Worm (Caenorhabditis elegans) whole organism, midembryonic: ENCODE results near the gene cct-8.

ENCODE experiments used
- T22C8.4 ChIP-seq: fragments of 200-800 bp; sonication (Bioruptor generic); IDR thresholded peaks from 2 replicates; pipeline ENCODE4 v1.3.6; 2022; ENCODE audit warnings: missing genetic modification characterization, missing compliant biosample characterization
- klf-2 ChIP-seq: fragments of 200-800 bp; sonication (Bioruptor generic); conservative IDR thresholded peaks from 2 replicates; pipeline ENCODE4 v1.3.6; 2022; ENCODE audit warnings: missing genetic modification reagents, missing genetic modification characterization, missing compliant biosample characterization

DNA sequence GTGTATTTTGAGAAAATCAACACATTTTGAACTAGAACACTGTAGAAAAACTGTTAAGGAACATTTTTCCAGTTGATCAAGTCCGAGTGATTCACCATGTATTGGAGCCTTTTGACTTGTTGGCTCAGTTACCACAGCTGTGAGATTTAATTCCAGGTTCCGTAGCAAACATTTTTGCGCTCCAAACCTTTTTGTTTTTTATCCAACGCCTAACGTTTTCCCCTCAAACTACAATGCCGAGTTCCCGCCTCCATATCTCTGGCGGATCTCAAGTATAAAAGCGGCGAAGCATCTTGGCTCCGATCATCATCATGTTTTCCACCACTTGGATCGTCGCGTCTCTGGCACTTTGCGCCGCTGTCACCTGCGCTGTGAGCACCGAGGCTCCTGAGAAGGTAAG is 32.8 kb upstream of the cct-8 start, which contains the start of gene perm-2:
- TF ChIP-seq klf-2 (GFP tag; lab: Robert Waterston, UW) (no peak), T22C8.4 (GFP tag; lab: Robert Waterston, UW) (no peak)
